Fruit fly (Drosophila melanogaster) whole organism: ENCODE measurements around the gene CG34409.

ENCODE experiments used
- CG8478 ChIP-seq: fragments of >200 bp; optimal IDR thresholded peaks from 2 replicates; lab custom pipeline; 2018; ENCODE audit warnings: inconsistent platforms
- Dll ChIP-seq: fragments of >200 bp; optimal IDR thresholded peaks from 2 replicates; lab custom pipeline; 2017
- EcR ChIP-seq, 2 experiments: fragments of >200 bp; optimal IDR thresholded peaks; 2 replicates each; lab custom pipeline; 2017; ENCODE audit warnings: missing biosample characterization in 2 of 2, missing genetic modification characterization in 2 of 2, missing genetic modification reagents in 2 of 2
- pan ChIP-seq: fragments of >200 bp; optimal IDR thresholded peaks from 2 replicates; lab custom pipeline; 2017
- psq ChIP-seq: fragments of >200 bp; optimal IDR thresholded peaks from 2 replicates; lab custom pipeline; 2017

- TF ChIP-seq EcR (GFP tag; optimal IDR thresholded peaks at IDR 0.05; lab: Kevin White, UChicago) (no peak), pan (lab: Kevin White, UChicago) (no peak), psq (lab: Kevin White, UChicago) (no peak), Dll (lab: Kevin White, UChicago) (no peak), CG8478 (lab: Kevin White, UChicago) (no peak)
Observed at dm6 chr3R:9700513-9700912, 45.7 kb downstream of the CG34409 start.
